Worm (Caenorhabditis elegans) whole organism, L1 larva: Measurements from ENCODE around the gene C08G5.6.

ENCODE experiments used
- C04F5.9 ChIP-seq: sonication (generic microtip); optimal IDR thresholded peaks from 2 replicates; lab custom pipeline; 2016; ENCODE audit warnings: missing genetic modification characterization, missing compliant biosample characterization
- C16A3.4 ChIP-seq: fragments of 150-350 bp; optimal IDR thresholded peaks from 2 replicates; lab custom pipeline; 2014; ENCODE audit warnings: missing biosample characterization, missing genetic modification characterization
- C34B4.2 ChIP-seq: sonication (generic microtip); optimal IDR thresholded peaks from 2 replicates; lab custom pipeline; 2017; ENCODE audit warnings: mild to moderate bottlenecking, missing genetic modification characterization, missing compliant biosample characterization
- Y116A8C.19 ChIP-seq: sonication (generic microtip); optimal IDR thresholded peaks from 2 replicates; lab custom pipeline; 2016; ENCODE audit warnings: missing compliant biosample characterization, missing genetic modification characterization, borderline replicate concordance
- aha-1 ChIP-seq: fragments of 150-350 bp; optimal IDR thresholded peaks from 2 replicates; lab custom pipeline; 2014; ENCODE audit warnings: missing biosample characterization, missing genetic modification characterization
- ceh-88 ChIP-seq: fragments of 200-800 bp; sonication (Bioruptor generic); IDR thresholded peaks from 2 replicates; pipeline ENCODE4 v1.3.6; 2022; ENCODE audit warnings: missing genetic modification characterization, missing compliant biosample characterization
- efl-1 ChIP-seq, 4 experiments: fragments of 150-350 bp; optimal IDR thresholded peaks in 3 of 4; peaks in 1 of 4; 1 replicate in 1 of 4; 2 replicates in 3 of 4; lab custom pipeline; 2014; ENCODE audit warnings: missing biosample characterization in 2 of 4, missing genetic modification characterization in 2 of 4, missing genetic modification reagents in 2 of 4
- efl-3 ChIP-seq: fragments of 200-800 bp; sonication (Bioruptor generic); optimal IDR thresholded peaks from 2 replicates; lab custom pipeline; 2018; ENCODE audit warnings: mild to moderate bottlenecking, missing genetic modification characterization, missing compliant biosample characterization
- elt-2 ChIP-seq: sonication (generic microtip); optimal IDR thresholded peaks from 2 replicates; lab custom pipeline; 2016; ENCODE audit warnings: missing genetic modification characterization, mild to moderate bottlenecking, inconsistent platforms, missing compliant biosample characterization, missing genetic modification reagents
- fkh-10 ChIP-seq: sonication (generic microtip); optimal IDR thresholded peaks from 2 replicates; lab custom pipeline; 2017; ENCODE audit warnings: missing biosample characterization, missing genetic modification reagents, missing genetic modification characterization
- fkh-4 ChIP-seq: sonication (generic microtip); optimal IDR thresholded peaks from 2 replicates; lab custom pipeline; 2016; ENCODE audit warnings: missing compliant biosample characterization, missing genetic modification characterization, borderline replicate concordance
- fkh-8 ChIP-seq: sonication (generic microtip); optimal IDR thresholded peaks from 2 replicates; lab custom pipeline; 2016; ENCODE audit warnings: mild to moderate bottlenecking, missing genetic modification characterization, missing compliant biosample characterization
- fos-1 ChIP-seq: fragments of 150-350 bp; optimal IDR thresholded peaks from 2 replicates; lab custom pipeline; 2014; ENCODE audit warnings: missing biosample characterization, missing genetic modification characterization
- irx-1 ChIP-seq: sonication (generic microtip); optimal IDR thresholded peaks from 2 replicates; lab custom pipeline; 2016; ENCODE audit warnings: missing genetic modification characterization, missing compliant biosample characterization
- isw-1 ChIP-seq: fragments of 200-800 bp; sonication (Bioruptor generic); IDR thresholded peaks from 2 replicates; pipeline ENCODE4 v1.3.6; 2022; ENCODE audit warnings: missing genetic modification characterization, missing compliant biosample characterization
- jun-1 ChIP-seq: fragments of 150-350 bp; optimal IDR thresholded peaks from 2 replicates; lab custom pipeline; 2014; ENCODE audit warnings: missing biosample characterization, missing genetic modification reagents, missing genetic modification characterization
- lin-13 ChIP-seq: fragments of 150-350 bp; optimal IDR thresholded peaks from 2 replicates; lab custom pipeline; 2014; ENCODE audit warnings: missing biosample characterization, missing genetic modification reagents, missing genetic modification characterization
- lin-15B ChIP-seq: fragments of 150-350 bp; sonication (generic microtip); optimal IDR thresholded peaks from 3 replicates; lab custom pipeline; 2014; ENCODE audit warnings: missing biosample characterization, missing genetic modification characterization
- lin-39 ChIP-seq: fragments of 150-350 bp; optimal IDR thresholded peaks from 2 replicates; lab custom pipeline; 2014; ENCODE audit warnings: missing biosample characterization, missing genetic modification reagents, missing genetic modification characterization
- mef-2 ChIP-seq: fragments of 150-350 bp; optimal IDR thresholded peaks from 2 replicates; lab custom pipeline; 2014; ENCODE audit warnings: missing biosample characterization, missing genetic modification characterization
- mep-1 ChIP-seq: fragments of 150-350 bp; optimal IDR thresholded peaks from 2 replicates; lab custom pipeline; 2014; ENCODE audit warnings: missing biosample characterization, missing genetic modification characterization
- nhr-11 ChIP-seq: fragments of 150-350 bp; optimal IDR thresholded peaks from 2 replicates; lab custom pipeline; 2014; ENCODE audit warnings: missing biosample characterization, missing genetic modification characterization
- nhr-19 ChIP-seq: fragments of 200-800 bp; sonication (Bioruptor generic); conservative IDR thresholded peaks from 2 replicates; pipeline ENCODE4 v1.3.6; 2022; ENCODE audit warnings: missing genetic modification characterization, missing compliant biosample characterization
- nhr-28 ChIP-seq: fragments of 150-350 bp; optimal IDR thresholded peaks from 2 replicates; lab custom pipeline; 2014; ENCODE audit warnings: missing biosample characterization, missing genetic modification characterization
- nhr-71 ChIP-seq: sonication (generic microtip); optimal IDR thresholded peaks from 2 replicates; lab custom pipeline; 2016; ENCODE audit warnings: mild to moderate bottlenecking, missing genetic modification characterization, moderate library complexity, missing compliant biosample characterization
- nhr-77 ChIP-seq: fragments of 150-350 bp; optimal IDR thresholded peaks from 2 replicates; lab custom pipeline; 2014; ENCODE audit warnings: missing biosample characterization, missing genetic modification characterization
- nhr-84 ChIP-seq: sonication (generic microtip); optimal IDR thresholded peaks from 2 replicates; lab custom pipeline; 2017; ENCODE audit warnings: missing biosample characterization, missing genetic modification characterization
- nhr-85 ChIP-seq: sonication (generic microtip); peaks from one replicate; lab custom pipeline; 2016; ENCODE audit warnings: missing genetic modification characterization, inconsistent platforms, missing compliant biosample characterization
- nhr-90 ChIP-seq: sonication (generic microtip); optimal IDR thresholded peaks from 2 replicates; lab custom pipeline; 2016; ENCODE audit warnings: mild to moderate bottlenecking, missing genetic modification characterization, missing compliant biosample characterization; ENCODE audit not compliant: poor library complexity
- pag-3 ChIP-seq: sonication (generic microtip); optimal IDR thresholded peaks from 2 replicates; lab custom pipeline; 2017; ENCODE audit warnings: missing genetic modification characterization, mild to moderate bottlenecking, missing compliant biosample characterization, antibody characterized with exemption, borderline replicate concordance; ENCODE audit not compliant: insufficient read depth
- pax-3 ChIP-seq: fragments of 200-800 bp; sonication (Bioruptor generic); optimal IDR thresholded peaks from 2 replicates; lab custom pipeline; 2018; ENCODE audit warnings: mild to moderate bottlenecking, missing genetic modification characterization, moderate library complexity, missing compliant biosample characterization
- skn-1 ChIP-seq: fragments of 150-350 bp; optimal IDR thresholded peaks from 2 replicates; lab custom pipeline; 2014; ENCODE audit warnings: missing biosample characterization, missing genetic modification characterization
- snpc-4 ChIP-seq: fragments of 150-350 bp; optimal IDR thresholded peaks from 2 replicates; lab custom pipeline; 2014; ENCODE audit warnings: missing biosample characterization, missing genetic modification characterization
- sup-37 ChIP-seq: fragments of 200-800 bp; sonication (Bioruptor generic); optimal IDR thresholded peaks from 2 replicates; lab custom pipeline; 2018; ENCODE audit warnings: mild to moderate bottlenecking, missing genetic modification characterization, missing compliant biosample characterization
- unc-30 ChIP-seq: sonication (generic microtip); optimal IDR thresholded peaks from 2 replicates; lab custom pipeline; 2017; ENCODE audit warnings: missing biosample characterization, missing genetic modification characterization
- unc-98 ChIP-seq: fragments of 200-800 bp; sonication (Bioruptor generic); IDR thresholded peaks from 2 replicates; pipeline ENCODE4 v1.3.6; 2022; ENCODE audit warnings: missing genetic modification characterization, missing compliant biosample characterization
- vab-15 ChIP-seq: sonication (generic microtip); optimal IDR thresholded peaks from 2 replicates; lab custom pipeline; 2017; ENCODE audit warnings: missing genotype, mild to moderate bottlenecking, missing genetic modification characterization, missing compliant biosample characterization
- xbp-1 ChIP-seq: sonication (generic microtip); optimal IDR thresholded peaks from 2 replicates; lab custom pipeline; 2016; ENCODE audit warnings: missing genetic modification characterization, missing compliant biosample characterization
- zag-1 ChIP-seq: fragments of 150-350 bp; optimal IDR thresholded peaks from 2 replicates; lab custom pipeline; 2014; ENCODE audit warnings: missing biosample characterization, missing genetic modification characterization
- ztf-11 ChIP-seq, 2 experiments: sonication (generic microtip); optimal IDR thresholded peaks; 2 replicates each; lab custom pipeline; 2016 to 2017; ENCODE audit warnings: missing genetic modification characterization in 2 of 2, missing biosample characterization in 1 of 2, missing compliant biosample characterization in 1 of 2

Gene C08G5.6

ce11 chrII:803009-803408, 32.7 kb downstream of the C08G5.6 start, which contains the start of gene F46F5.13:
Gene F46F5.13 (plus strand): TSS chrII:803309.
- TF ChIP-seq snpc-4, result no peak

ce11 chrII:808457-808856, 38.1 kb downstream of the C08G5.6 start, which contains the start of gene F46F5.11:
Gene F46F5.11 (plus strand): TSS chrII:808757.
- TF ChIP-seq nhr-28 (tag; lab: Kevin White, UChicago), result no peak
- TF ChIP-seq snpc-4, result no peak
- TF ChIP-seq jun-1 (tag; lab: Kevin White, UChicago), result no peak
- no peak for TF ChIP-seq nhr-71
- no peak for TF ChIP-seq ceh-88 (GFP tag; lab: Robert Waterston, UW)
- no peak for TF ChIP-seq pax-3

- TF ChIP-seq nhr-19, result no peak
- no peak for TF ChIP-seq lin-13 (GFP tag; lab: Kevin White, UChicago)
- no peak for TF ChIP-seq unc-30 (tag; lab: Kevin White, UChicago)
- no peak for TF ChIP-seq nhr-11
- no peak for TF ChIP-seq efl-1 (optimal IDR thresholded peaks at IDR 0.05; lab: Kevin White, UChicago)
- TF ChIP-seq efl-1 (GFP tag; optimal IDR thresholded peaks at IDR 0.05 in 1 of 2; lab: Kevin White, UChicago), result no peak
- TF ChIP-seq unc-98 (GFP tag; lab: Robert Waterston, UW), result no peak
- no peak for TF ChIP-seq Y116A8C.19 (tag; lab: Kevin White, UChicago)
Observed at ce11 chrII:812917-813316, 42.6 kb downstream of the C08G5.6 start, which contains the start of gene F46F5.5. Gene F46F5.5 (minus strand): TSS chrII:813017.

- TF ChIP-seq fkh-10 (GFP tag; lab: Kevin White, UChicago) (no peak), aha-1 (tag; lab: Kevin White, UChicago) (no peak), C16A3.4 (tag; lab: Kevin White, UChicago) (no peak), nhr-71 (no peak), elt-2 (tag; lab: Kevin White, UChicago) (no peak), C34B4.2 (no peak), lin-15B (tag; lab: Kevin White, UChicago) (no peak), unc-30 (tag; lab: Kevin White, UChicago) (no peak), skn-1 (tag; lab: Kevin White, UChicago) (no peak), nhr-90 (tag; lab: Kevin White, UChicago) (no peak), pag-3 (tag; lab: Kevin White, UChicago) (no peak), xbp-1 (no peak), snpc-4 (no peak), ztf-11 (tag; optimal IDR thresholded peaks at IDR 0.05; lab: Kevin White, UChicago) (no peak), zag-1 (tag; lab: Kevin White, UChicago) (no peak), C04F5.9 (tag; lab: Kevin White, UChicago) (no peak)
Observed at ce11 chrII:814737-815136, 44.4 kb downstream of the C08G5.6 start, which contains the start of gene msrp-3. Gene msrp-3 (minus strand): TSS chrII:814837.

ce11 chrII:820519-820918, 50.2 kb downstream of the C08G5.6 start, which contains the start of gene F46F5.7:
Gene F46F5.7 (minus strand): TSS chrII:820619.
- TF ChIP-seq C34B4.2 (no peak), irx-1 (no peak), mep-1 (tag; lab: Kevin White, UChicago) (no peak), isw-1 (no peak), fos-1 (tag; lab: Kevin White, UChicago) (no peak), efl-3 (GFP tag; lab: Kevin White, UChicago) (no peak), sup-37 (GFP tag; lab: Kevin White, UChicago) (no peak), nhr-85 (no peak), fkh-4 (tag; lab: Kevin White, UChicago) (no peak), vab-15 (tag; lab: Kevin White, UChicago) (no peak), mef-2 (tag; lab: Kevin White, UChicago) (no peak), efl-1 (optimal IDR thresholded peaks at IDR 0.05; lab: Kevin White, UChicago) (no peak), efl-1 (GFP tag; optimal IDR thresholded peaks at IDR 0.05 in 1 of 2; lab: Kevin White, UChicago) (no peak), lin-13 (GFP tag; lab: Kevin White, UChicago) (no peak), lin-39 (tag; lab: Kevin White, UChicago) (no peak), nhr-11 (no peak), nhr-77 (no peak), nhr-84 (no peak), fkh-8 (tag; lab: Kevin White, UChicago) (no peak)
